Worm (Caenorhabditis elegans) whole organism, L3 larva: ENCODE results near the gene srg-13.

Experiments used
- ZK546.5 ChIP-seq: sonication (generic microtip); optimal IDR thresholded peaks from 2 replicates; lab custom pipeline; 2017; ENCODE audit warnings: missing biosample characterization, missing genetic modification characterization
- aly-2 ChIP-seq: fragments of 150-350 bp; optimal IDR thresholded peaks from 2 replicates; lab custom pipeline; 2014; ENCODE audit warnings: missing biosample characterization, missing genetic modification characterization
- ceh-28 ChIP-seq: fragments of 150-350 bp; optimal IDR thresholded peaks from 2 replicates; lab custom pipeline; 2014; ENCODE audit warnings: missing biosample characterization, missing genetic modification reagents, missing genetic modification characterization
- ceh-82 ChIP-seq: fragments of 150-350 bp; optimal IDR thresholded peaks from 2 replicates; lab custom pipeline; 2014; ENCODE audit warnings: missing biosample characterization, missing genetic modification characterization
- ceh-9 ChIP-seq: sonication (generic microtip); optimal IDR thresholded peaks from 2 replicates; lab custom pipeline; 2018; ENCODE audit warnings: missing biosample characterization, missing genetic modification characterization
- daf-12 ChIP-seq: fragments of 150-350 bp; optimal IDR thresholded peaks from 2 replicates; lab custom pipeline; 2014; ENCODE audit warnings: missing biosample characterization, missing genetic modification reagents, missing genetic modification characterization
- elt-2 ChIP-seq: sonication (generic microtip); optimal IDR thresholded peaks from 2 replicates; lab custom pipeline; 2016; ENCODE audit warnings: missing genetic modification reagents, mild to moderate bottlenecking, missing genetic modification characterization, missing compliant biosample characterization
- elt-3 ChIP-seq, 3 experiments: fragments of 150-350 bp in 1 of 3; sonication (generic microtip) in 2 of 3; optimal IDR thresholded peaks; 2 replicates in 2 of 3; 4 replicates in 1 of 3; lab custom pipeline; 2014 to 2017; ENCODE audit warnings: missing biosample characterization in 3 of 3, missing genetic modification characterization in 3 of 3
- eor-1 ChIP-seq, 2 experiments: fragments of 150-350 bp; optimal IDR thresholded peaks; 2 replicates each; lab custom pipeline; 2014 to 2018; ENCODE audit warnings: missing biosample characterization in 2 of 2, missing genetic modification characterization in 2 of 2
- fkh-10 ChIP-seq: sonication (generic microtip); optimal IDR thresholded peaks from 2 replicates; lab custom pipeline; 2017; ENCODE audit warnings: missing biosample characterization, missing genetic modification reagents, missing genetic modification characterization
- fkh-2 ChIP-seq: fragments of 150-350 bp; optimal IDR thresholded peaks from 2 replicates; lab custom pipeline; 2014; ENCODE audit warnings: missing biosample characterization, missing genetic modification reagents, missing genetic modification characterization
- fos-1 ChIP-seq: fragments of 150-350 bp; optimal IDR thresholded peaks from 2 replicates; lab custom pipeline; 2014; ENCODE audit warnings: missing biosample characterization, missing genetic modification characterization
- jun-1 ChIP-seq: fragments of 150-350 bp; optimal IDR thresholded peaks from 2 replicates; lab custom pipeline; 2014; ENCODE audit warnings: missing biosample characterization, missing genetic modification reagents, missing genetic modification characterization
- lin-15B ChIP-seq: fragments of 150-350 bp; optimal IDR thresholded peaks from 2 replicates; lab custom pipeline; 2014; ENCODE audit warnings: missing biosample characterization, missing genetic modification characterization
- lin-39 ChIP-seq: fragments of 150-350 bp; optimal IDR thresholded peaks from 2 replicates; lab custom pipeline; 2018; ENCODE audit warnings: missing biosample characterization, missing genetic modification reagents, missing genetic modification characterization
- lsy-12 ChIP-seq: sonication (generic microtip); optimal IDR thresholded peaks from 2 replicates; lab custom pipeline; 2016; ENCODE audit warnings: mild to moderate bottlenecking, missing genetic modification characterization, missing compliant biosample characterization
- mml-1 ChIP-seq: fragments of 150-350 bp; sonication (generic microtip); optimal IDR thresholded peaks from 3 replicates; lab custom pipeline; 2014; ENCODE audit warnings: missing biosample characterization, missing genetic modification characterization
- nfya-1 ChIP-seq: sonication (generic microtip); optimal IDR thresholded peaks from 2 replicates; lab custom pipeline; 2017; ENCODE audit warnings: missing genetic modification characterization, mild to moderate bottlenecking, missing compliant biosample characterization, antibody characterized with exemption, moderate library complexity; ENCODE audit not compliant: insufficient read depth
- nhr-11 ChIP-seq: fragments of 150-350 bp; optimal IDR thresholded peaks from 2 replicates; lab custom pipeline; 2014; ENCODE audit warnings: missing biosample characterization, missing genetic modification characterization
- nhr-12 ChIP-seq: fragments of 150-350 bp; optimal IDR thresholded peaks from 2 replicates; lab custom pipeline; 2014; ENCODE audit warnings: missing biosample characterization, missing genetic modification characterization
- nhr-23 ChIP-seq: fragments of 150-350 bp; optimal IDR thresholded peaks from 2 replicates; lab custom pipeline; 2014; ENCODE audit warnings: missing biosample characterization, missing genetic modification reagents, missing genetic modification characterization
- nhr-237 ChIP-seq: fragments of 150-350 bp; optimal IDR thresholded peaks from 2 replicates; lab custom pipeline; 2014; ENCODE audit warnings: missing biosample characterization, missing genetic modification characterization
- nhr-25 ChIP-seq: sonication (generic microtip); optimal IDR thresholded peaks from 2 replicates; lab custom pipeline; 2017; ENCODE audit warnings: missing biosample characterization, missing genetic modification characterization
- nhr-43 ChIP-seq: sonication (generic microtip); optimal IDR thresholded peaks from 2 replicates; lab custom pipeline; 2016; ENCODE audit warnings: mild to moderate bottlenecking, missing genetic modification characterization, missing compliant biosample characterization; ENCODE audit not compliant: poor library complexity, severe bottlenecking
- nhr-67 ChIP-seq: fragments of 150-350 bp; optimal IDR thresholded peaks from 2 replicates; lab custom pipeline; 2014; ENCODE audit warnings: missing biosample characterization, missing genetic modification characterization
- nhr-76 ChIP-seq: fragments of 150-350 bp; sonication (generic microtip); optimal IDR thresholded peaks from 5 replicates; lab custom pipeline; 2014; ENCODE audit warnings: missing biosample characterization, missing genetic modification characterization
- nhr-77 ChIP-seq: fragments of 150-350 bp; optimal IDR thresholded peaks from 2 replicates; lab custom pipeline; 2014; ENCODE audit warnings: missing biosample characterization, missing genetic modification characterization
- pha-4 ChIP-seq: fragments of 150-350 bp; optimal IDR thresholded peaks from 2 replicates; lab custom pipeline; 2014; ENCODE audit warnings: missing biosample characterization, missing genetic modification reagents, missing genetic modification characterization
- pqm-1 ChIP-seq: fragments of 150-350 bp; optimal IDR thresholded peaks from 2 replicates; lab custom pipeline; 2017; ENCODE audit warnings: missing biosample characterization, missing genetic modification characterization, inconsistent platforms
- sea-2 ChIP-seq: fragments of 150-350 bp; sonication (generic microtip); optimal IDR thresholded peaks from 4 replicates; lab custom pipeline; 2014; ENCODE audit warnings: missing biosample characterization, missing genetic modification reagents, missing genetic modification characterization
- snpc-4 ChIP-seq: fragments of 150-350 bp; optimal IDR thresholded peaks from 2 replicates; lab custom pipeline; 2014; ENCODE audit warnings: missing biosample characterization, missing genetic modification characterization
- tbx-2 ChIP-seq: sonication (generic microtip); optimal IDR thresholded peaks from 2 replicates; lab custom pipeline; 2016; ENCODE audit warnings: mild to moderate bottlenecking, missing genetic modification characterization, missing compliant biosample characterization
- unc-62 ChIP-seq: fragments of 150-350 bp; sonication (generic microtip); optimal IDR thresholded peaks from 4 replicates; lab custom pipeline; 2014; ENCODE audit warnings: missing biosample characterization, missing genetic modification reagents, missing genetic modification characterization
- zag-1 ChIP-seq: fragments of 150-350 bp; optimal IDR thresholded peaks from 2 replicates; lab custom pipeline; 2014; ENCODE audit warnings: missing biosample characterization, missing genetic modification characterization
- ztf-4 ChIP-seq: fragments of 150-350 bp; optimal IDR thresholded peaks from 2 replicates; lab custom pipeline; 2014; ENCODE audit warnings: missing biosample characterization, missing genetic modification characterization

The srg-13 gene

ce11 chrIII:4671949-4672348 is at the start of gene srg-13:
srg-13 (plus strand) TSS chrIII:4672249.
- no peak for TF ChIP-seq nhr-237 (tag; lab: Kevin White, UChicago)

- TF ChIP-seq fkh-10 (GFP tag; lab: Kevin White, UChicago), result peak; percentile 60
- TF ChIP-seq lsy-12 (tag; lab: Kevin White, UChicago), result no peak
- TF ChIP-seq nfya-1, result no peak
- TF ChIP-seq nhr-25 (tag; lab: Kevin White, UChicago), result no peak
Observed at ce11 chrIII:4622375-4623130, 49.5 kb upstream of the srg-13 start, which contains the start of gene lron-5. lron-5 (plus strand) TSS chrIII:4623029.

- TF ChIP-seq elt-3 (tag; optimal IDR thresholded peaks at IDR 0.05; lab: Kevin White, UChicago), result no peak
- TF ChIP-seq fkh-10 (GFP tag; lab: Kevin White, UChicago), result peak; percentile 93
- TF ChIP-seq daf-12 (tag; lab: Kevin White, UChicago), result no peak
- no peak for TF ChIP-seq nhr-43
- TF ChIP-seq snpc-4 (tag; lab: Kevin White, UChicago), result no peak
- TF ChIP-seq nhr-23 (tag; lab: Kevin White, UChicago), result no peak
- TF ChIP-seq, all 47 proteins: peak for 1
Observed at ce11 chrIII:4626148-4626922, 45.7 kb upstream of the srg-13 start.

ce11 chrIII:4628165-4628564 is 43.9 kb upstream of the srg-13 start, which contains the start of gene clec-151:
clec-151 (plus strand) TSS chrIII:4628465.
- TF ChIP-seq ceh-9, result no peak
- TF ChIP-seq tbx-2 (tag; lab: Kevin White, UChicago), result no peak
- TF ChIP-seq pha-4 (tag; lab: Kevin White, UChicago), result no peak
- TF ChIP-seq nhr-76 (tag; lab: Kevin White, UChicago), result no peak

- TF ChIP-seq zag-1 (tag; lab: Kevin White, UChicago) (no peak), unc-62 (GFP tag; lab: Kevin White, UChicago) (no peak), fkh-10 (GFP tag; lab: Kevin White, UChicago) (no peak), nhr-43 (no peak), nhr-25 (tag; lab: Kevin White, UChicago) (no peak), sea-2 (GFP tag; lab: Kevin White, UChicago) (no peak), ceh-9 (no peak), elt-3 (tag; optimal IDR thresholded peaks at IDR 0.05; lab: Kevin White, UChicago) (no peak), nhr-237 (tag; lab: Kevin White, UChicago) (no peak), nhr-67 (no peak), pqm-1 (tag; lab: Kevin White, UChicago) (no peak), tbx-2 (tag; lab: Kevin White, UChicago) (no peak), aly-2 (no peak), lin-39 (tag; lab: Kevin White, UChicago) (no peak), fos-1 (tag; lab: Kevin White, UChicago) (no peak), nhr-76 (tag; lab: Kevin White, UChicago) (no peak), mml-1 (tag; lab: Kevin White, UChicago) (no peak), snpc-4 (tag; lab: Kevin White, UChicago) (no peak)
Observed at ce11 chrIII:4634947-4635346, 37.1 kb upstream of the srg-13 start, which contains the start of gene clec-153. clec-153 (plus strand) TSS chrIII:4635247.

- TF ChIP-seq elt-2 (tag; lab: Kevin White, UChicago) (peak; percentile 79), tbx-2 (tag; lab: Kevin White, UChicago) (no peak), pqm-1 (tag; lab: Kevin White, UChicago) (peak; percentile 57), zag-1 (tag; lab: Kevin White, UChicago) (no peak), elt-3 (tag; optimal IDR thresholded peaks at IDR 0.05; lab: Kevin White, UChicago) (no peak)
- TF ChIP-seq, all 47 proteins: peak for 2
Observed at ce11 chrIII:4643262-4643661, 28.8 kb upstream of the srg-13 start, which contains the start of gene pfas-1. pfas-1 (minus strand) TSS chrIII:4643310.

- TF ChIP-seq ceh-82, result no peak
- no peak for TF ChIP-seq nhr-67
- TF ChIP-seq nhr-11 (tag; lab: Kevin White, UChicago), result no peak
- TF ChIP-seq jun-1 (tag; lab: Kevin White, UChicago), result no peak
- no peak for TF ChIP-seq ztf-4 (tag; lab: Kevin White, UChicago)
- TF ChIP-seq fkh-2 (tag; lab: Kevin White, UChicago), result no peak
- TF ChIP-seq sea-2 (GFP tag; lab: Kevin White, UChicago), result no peak
- TF ChIP-seq nhr-77 (tag; lab: Kevin White, UChicago), result no peak
- TF ChIP-seq lsy-12 (tag; lab: Kevin White, UChicago), result no peak
- no peak for TF ChIP-seq nhr-237 (tag; lab: Kevin White, UChicago)
- TF ChIP-seq elt-2 (tag; lab: Kevin White, UChicago), result no peak
- TF ChIP-seq eor-1 (tag; optimal IDR thresholded peaks at IDR 0.05; lab: Kevin White, UChicago), result no peak
- no peak for TF ChIP-seq nhr-12 (tag; lab: Kevin White, UChicago)
- TF ChIP-seq pqm-1 (tag; lab: Kevin White, UChicago), result no peak
- TF ChIP-seq ZK546.5 (tag; lab: Kevin White, UChicago), result no peak
- no peak for TF ChIP-seq lin-39 (tag; lab: Kevin White, UChicago)
- TF ChIP-seq ceh-28 (tag; lab: Kevin White, UChicago), result no peak
- no peak for TF ChIP-seq lin-15B (tag; lab: Kevin White, UChicago)
- TF ChIP-seq nhr-23 (tag; lab: Kevin White, UChicago), result no peak
Observed at ce11 chrIII:4646246-4646645, 25.8 kb upstream of the srg-13 start, which contains the start of gene pqn-29. pqn-29 (minus strand) TSS chrIII:4646346.
